Worm (Caenorhabditis elegans): ENCODE results near the gene ech-8.

ce11 chrIV:10188505-10188904 is 50.5 kb downstream of the ech-8 start:
- TF ChIP-seq scrt-1 (GFP tag; IDR thresholded peaks at IDR 0.05) (no peak), pes-1 (GFP tag; IDR thresholded peaks at IDR 0.05) (no peak), ceh-13 (GFP tag; optimal IDR thresholded peaks at IDR 0.05) (no peak), ama-1 (optimal IDR thresholded peaks at IDR 0.05) (no peak), aly-1 (tag; optimal IDR thresholded peaks at IDR 0.05) (no peak)
